Fruit fly (Drosophila melanogaster) whole organism, adult: ENCODE results near the gene CG1571.

ENCODE experiments used
- CG12768 ChIP-seq: fragments of 200-800 bp; sonication (Bioruptor generic); optimal IDR thresholded peaks from 2 replicates; lab custom pipeline; 2017; ENCODE audit warnings: missing biosample characterization, missing genetic modification characterization, mild to moderate bottlenecking, moderate library complexity, missing genetic modification reagents
- CG14711 ChIP-seq: fragments of 200-800 bp; sonication (Bioruptor generic); optimal IDR thresholded peaks from 2 replicates; lab custom pipeline; 2018; ENCODE audit warnings: missing biosample characterization, mild to moderate bottlenecking, missing genetic modification characterization, moderate library complexity
- CG1620 ChIP-seq: fragments of 200-800 bp; sonication (Bioruptor generic); optimal IDR thresholded peaks from 2 replicates; lab custom pipeline; 2016; ENCODE audit warnings: missing biosample characterization, missing genetic modification characterization
- CG7045 ChIP-seq: fragments of 200-800 bp; sonication (Bioruptor generic); optimal IDR thresholded peaks from 2 replicates; lab custom pipeline; 2017; ENCODE audit warnings: missing biosample characterization, mild to moderate bottlenecking, missing genetic modification characterization
- Crg-1 ChIP-seq: fragments of 200-800 bp; sonication (Bioruptor generic); optimal IDR thresholded peaks from 2 replicates; lab custom pipeline; 2016; ENCODE audit warnings: missing biosample characterization, missing genetic modification characterization
- Hr96 ChIP-seq: fragments of 200-800 bp; sonication (Bioruptor generic); optimal IDR thresholded peaks from 2 replicates; lab custom pipeline; 2016; ENCODE audit warnings: missing biosample characterization, missing genetic modification characterization
- Mnt ChIP-seq: fragments of 200-800 bp; sonication (Bioruptor generic); optimal IDR thresholded peaks from 2 replicates; lab custom pipeline; 2016; ENCODE audit warnings: missing biosample characterization, mild to moderate bottlenecking, missing genetic modification characterization
- kay ChIP-seq: fragments of 200-800 bp; sonication (Bioruptor generic); peaks from one replicate; lab custom pipeline; 2016; ENCODE audit warnings: missing biosample characterization, missing genetic modification characterization, borderline replicate concordance
- ovo ChIP-seq: fragments of 200-800 bp; sonication (Bioruptor generic); optimal IDR thresholded peaks from 2 replicates; lab custom pipeline; 2016; ENCODE audit warnings: missing biosample characterization, missing genetic modification characterization
- pad ChIP-seq: fragments of 200-800 bp; sonication (Bioruptor generic); optimal IDR thresholded peaks from 3 replicates; lab custom pipeline; 2017; ENCODE audit warnings: missing biosample characterization, missing genetic modification characterization, mild to moderate bottlenecking, moderate library complexity, missing genetic modification reagents
- tj ChIP-seq: fragments of 200-800 bp; sonication (Bioruptor generic); optimal IDR thresholded peaks from 3 replicates; lab custom pipeline; 2017; ENCODE audit warnings: missing biosample characterization, mild to moderate bottlenecking, missing genetic modification characterization, moderate library complexity
- toe ChIP-seq: fragments of 200-800 bp; sonication (Bioruptor generic); optimal IDR thresholded peaks from 2 replicates; lab custom pipeline; 2016; ENCODE audit warnings: missing biosample characterization, missing genetic modification characterization

- peak; percentile 48 for TF ChIP-seq toe (GFP tag; lab: Kevin White, UChicago)
- TF ChIP-seq Crg-1 (GFP tag; lab: Kevin White, UChicago), result peak; percentile 67
- peak; percentile 34 for TF ChIP-seq pad (GFP tag; lab: Kevin White, UChicago)
- TF ChIP-seq Hr96 (GFP tag; lab: Kevin White, UChicago), result peak; percentile 62
- peak; percentile 6 for TF ChIP-seq CG12768 (GFP tag; lab: Kevin White, UChicago)
- peak; percentile 33 for TF ChIP-seq CG1620 (GFP tag; lab: Kevin White, UChicago)
- peak; percentile 68 for TF ChIP-seq ovo (GFP tag; lab: Kevin White, UChicago)
- peak; percentile 77 for TF ChIP-seq tj (GFP tag; lab: Kevin White, UChicago)
- peak; percentile 44 for TF ChIP-seq CG14711 (tag; lab: Kevin White, UChicago)
- peak; percentile 43 for TF ChIP-seq CG7045 (GFP tag; lab: Kevin White, UChicago)
- no peak for TF ChIP-seq kay
- no peak for TF ChIP-seq Mnt (GFP tag; lab: Kevin White, UChicago)
Observed at dm6 chrX:8057299-8057730, 18.4 kb upstream of the CG1571 start.
